Fruit fly (Drosophila melanogaster) whole organism, adult: Measurements from ENCODE around the gene CG2519.

Experiments used
- CG11617 ChIP-seq: fragments of 200-800 bp; sonication (Bioruptor generic); optimal IDR thresholded peaks from 2 replicates; lab custom pipeline; 2017; ENCODE audit warnings: mild to moderate bottlenecking, missing biosample characterization, missing genetic modification reagents, missing genetic modification characterization
- Hr96 ChIP-seq: fragments of 200-800 bp; sonication (Bioruptor generic); optimal IDR thresholded peaks from 2 replicates; lab custom pipeline; 2016; ENCODE audit warnings: missing biosample characterization, missing genetic modification characterization
- bab1 ChIP-seq: fragments of 200-800 bp; sonication (Bioruptor generic); optimal IDR thresholded peaks from 3 replicates; lab custom pipeline; 2019; ENCODE audit warnings: missing biosample characterization, mild to moderate bottlenecking, missing genetic modification characterization, moderate library complexity
- ovo ChIP-seq: fragments of 200-800 bp; sonication (Bioruptor generic); optimal IDR thresholded peaks from 2 replicates; lab custom pipeline; 2016; ENCODE audit warnings: missing biosample characterization, missing genetic modification characterization

dm6 chr3R:5588573-5588972 is 41.0 kb upstream of the CG2519 start, which contains the start of gene PolZ2:
- TF ChIP-seq bab1 (GFP tag; lab: Kevin White, UChicago) (no peak), Hr96 (GFP tag; lab: Kevin White, UChicago) (no peak), CG11617 (GFP tag; lab: Kevin White, UChicago) (no peak), ovo (GFP tag; lab: Kevin White, UChicago) (no peak)
